Fruit fly (Drosophila melanogaster): Measurements from ENCODE around the gene D19A.

Gene D19A

dm6 chr3L:6184884-6185438 is 4.0 kb downstream of the D19A start, which contains the start of the genes D19B and CG43293:
Gene D19B (minus strand): TSS chr3L:6184920.
Gene CG43293 (plus strand): TSS chr3L:6185189.
- TF ChIP-seq CrebA (GFP tag; optimal IDR thresholded peaks at IDR 0.05; ENCODE audit: borderline replicate concordance), result no peak
- peak; percentile 74 for TF ChIP-seq Sp1 (GFP tag; optimal IDR thresholded peaks at IDR 0.05)
- no peak for TF ChIP-seq tai (GFP tag; optimal IDR thresholded peaks at IDR 0.05)
- no peak for TF ChIP-seq Hr78 (GFP tag; optimal IDR thresholded peaks at IDR 0.05)
- no peak for TF ChIP-seq pan (optimal IDR thresholded peaks at IDR 0.05)
- TF ChIP-seq OdsH (GFP tag; optimal IDR thresholded peaks at IDR 0.05), result peak; percentile 81
- TF ChIP-seq Mio (GFP tag; optimal IDR thresholded peaks at IDR 0.05), result peak; percentile 3
- TF ChIP-seq GATAd (GFP tag; optimal IDR thresholded peaks at IDR 0.05), result peak; percentile 70
- peak; percentile 60 for TF ChIP-seq Dif (GFP tag; optimal IDR thresholded peaks at IDR 0.05; ENCODE audit: partially characterized antibody)
- peak; percentile 85 for TF ChIP-seq psq (GFP tag; optimal IDR thresholded peaks at IDR 0.05)
- TF ChIP-seq jim (GFP tag; optimal IDR thresholded peaks at IDR 0.05), result peak; percentile 96
- peak; percentile 80 for TF ChIP-seq ey (GFP tag; optimal IDR thresholded peaks at IDR 0.05)
- peak; percentile 99 for TF ChIP-seq Hr83 (GFP tag; optimal IDR thresholded peaks at IDR 0.05; ENCODE audit: poor library complexity, severe bottlenecking)
- TF ChIP-seq woc (GFP tag; optimal IDR thresholded peaks at IDR 0.05), result peak; percentile 91
- TF ChIP-seq HLH106 (tag; optimal IDR thresholded peaks at IDR 0.05), result peak; percentile 77
- no peak for TF ChIP-seq Rel (GFP tag; optimal IDR thresholded peaks at IDR 0.05)
- peak; percentile 92 for TF ChIP-seq Rel (tag; optimal IDR thresholded peaks at IDR 0.05)
- TF ChIP-seq sage (GFP tag; optimal IDR thresholded peaks at IDR 0.05), result no peak
- TF ChIP-seq lola (GFP tag; optimal IDR thresholded peaks at IDR 0.05), result no peak
- no peak for TF ChIP-seq dl (GFP tag; optimal IDR thresholded peaks at IDR 0.05; ENCODE audit: insufficient read depth in 1 of 2, partially characterized antibody in 2 of 2)
- TF ChIP-seq CG9705 (GFP tag; optimal IDR thresholded peaks at IDR 0.05), result peak; percentile 52
- peak; percentile 93 for TF ChIP-seq rgr (GFP tag; optimal IDR thresholded peaks at IDR 0.05)
- no peak for TF ChIP-seq Dfd (GFP tag; optimal IDR thresholded peaks at IDR 0.05)
- peak; percentile 47 for TF ChIP-seq dmrt93B (GFP tag; optimal IDR thresholded peaks at IDR 0.05)
- TF ChIP-seq h (GFP tag; optimal IDR thresholded peaks at IDR 0.05), result peak; percentile 87
- no peak for TF ChIP-seq brk (GFP tag; optimal IDR thresholded peaks at IDR 0.05)
- TF ChIP-seq CG32264 (GFP tag; optimal IDR thresholded peaks at IDR 0.05), result peak; percentile 54
- TF ChIP-seq sv (GFP tag; optimal IDR thresholded peaks at IDR 0.05), result peak; percentile 79
- TF ChIP-seq Vsx2 (GFP tag; optimal IDR thresholded peaks at IDR 0.05; ENCODE audit: partially characterized antibody), result no peak
- TF ChIP-seq foxo (GFP tag; optimal IDR thresholded peaks at IDR 0.05), result peak in 1 of 2 experiments; percentile 91
- no peak for TF ChIP-seq Jra (GFP tag; optimal IDR thresholded peaks at IDR 0.05)
- peak; percentile 80 for TF ChIP-seq fru (GFP tag; optimal IDR thresholded peaks at IDR 0.05)
- TF ChIP-seq Myc (optimal IDR thresholded peaks at IDR 0.05), result peak; percentile 78
- TF ChIP-seq br (GFP tag; optimal IDR thresholded peaks at IDR 0.05), result peak; percentile 82
- no peak for TF ChIP-seq Hnf4 (GFP tag; optimal IDR thresholded peaks at IDR 0.05)
- no peak for TF ChIP-seq dsf (GFP tag; optimal IDR thresholded peaks at IDR 0.05; ENCODE audit: borderline replicate concordance)
- TF ChIP-seq Abd-B (GFP tag; optimal IDR thresholded peaks at IDR 0.05), result no peak

- TF ChIP-seq Abd-B (GFP tag; optimal IDR thresholded peaks at IDR 0.05) (no peak), CG9705 (GFP tag; optimal IDR thresholded peaks at IDR 0.05) (peak; percentile 78), woc (GFP tag; optimal IDR thresholded peaks at IDR 0.05) (peak; percentile 94), sv (GFP tag; optimal IDR thresholded peaks at IDR 0.05) (peak; percentile 70), Rel (GFP tag; optimal IDR thresholded peaks at IDR 0.05) (no peak), Rel (tag; optimal IDR thresholded peaks at IDR 0.05) (no peak), ey (GFP tag; optimal IDR thresholded peaks at IDR 0.05) (peak; percentile 69), Myc (optimal IDR thresholded peaks at IDR 0.05) (peak; percentile 99), foxo (GFP tag; optimal IDR thresholded peaks at IDR 0.05) (peak in 1 of 2 experiments; percentile 80), psq (GFP tag; optimal IDR thresholded peaks at IDR 0.05) (peak; percentile 64), Jra (GFP tag; optimal IDR thresholded peaks at IDR 0.05) (no peak), OdsH (GFP tag; optimal IDR thresholded peaks at IDR 0.05) (peak; percentile 67), jim (GFP tag; optimal IDR thresholded peaks at IDR 0.05) (no peak), dmrt93B (GFP tag; optimal IDR thresholded peaks at IDR 0.05) (no peak), GATAd (GFP tag; optimal IDR thresholded peaks at IDR 0.05) (peak; percentile 43), HLH106 (tag; optimal IDR thresholded peaks at IDR 0.05) (peak; percentile 86), Dif (GFP tag; optimal IDR thresholded peaks at IDR 0.05; ENCODE audit: partially characterized antibody) (no peak), lola (GFP tag; optimal IDR thresholded peaks at IDR 0.05) (no peak), CG32264 (GFP tag; optimal IDR thresholded peaks at IDR 0.05) (no peak)
Measured at dm6 chr3L:6181776-6182175, 7.1 kb downstream of the D19A start, which contains the start of gene CG10274. Gene CG10274 (minus strand): TSS chr3L:6181829.
